Worm (Caenorhabditis elegans) whole organism, mixed stage, embryonic: ENCODE data around the gene F48F5.6.

Source experiments
- ceh-83 ChIP-seq: fragments of 200-800 bp; sonication (Bioruptor generic); optimal IDR thresholded peaks from 2 replicates; lab custom pipeline; 2018; ENCODE audit warnings: mild to moderate bottlenecking, missing genetic modification characterization, missing compliant biosample characterization
- elt-1 ChIP-seq: sonication (generic microtip); optimal IDR thresholded peaks from 2 replicates; lab custom pipeline; 2017; ENCODE audit warnings: missing genetic modification characterization, mild to moderate bottlenecking, missing compliant biosample characterization, antibody characterized with exemption, moderate library complexity, borderline replicate concordance; ENCODE audit not compliant: insufficient read depth
- nhr-237 ChIP-seq: fragments of 150-350 bp; optimal IDR thresholded peaks from 2 replicates; lab custom pipeline; 2014; ENCODE audit warnings: missing biosample characterization, missing genetic modification characterization
- sptf-1 ChIP-seq: sonication (generic microtip); optimal IDR thresholded peaks from 2 replicates; lab custom pipeline; 2017; ENCODE audit warnings: mild to moderate bottlenecking, missing genetic modification characterization, moderate library complexity, missing compliant biosample characterization

- no peak for TF ChIP-seq elt-1 (tag; lab: Kevin White, UChicago)
- no peak for TF ChIP-seq ceh-83 (GFP tag; lab: Kevin White, UChicago)
- no peak for TF ChIP-seq nhr-237
- no peak for TF ChIP-seq sptf-1 (tag; lab: Kevin White, UChicago)
Observed at ce11 chrV:20476981-20477380, 24.0 kb upstream of the F48F5.6 start.
